Worm (Caenorhabditis elegans): ENCODE measurements around the gene R05A10.1.

The R05A10.1 gene

ce11 chrIV:14224912-14225311 is 42.7 kb downstream of the R05A10.1 start:
- TF ChIP-seq ttx-3 (tag; optimal IDR thresholded peaks at IDR 0.05) (no peak), nfya-1 (tag; optimal IDR thresholded peaks at IDR 0.05) (peak; percentile 4), C38D4.7 (GFP tag; optimal IDR thresholded peaks at IDR 0.05) (peak; percentile 1), dmd-4 (tag; optimal IDR thresholded peaks at IDR 0.05; ENCODE audit: borderline replicate concordance) (no peak), hlh-15 (tag; optimal IDR thresholded peaks at IDR 0.05) (peak; percentile 15), madf-2 (tag; optimal IDR thresholded peaks at IDR 0.05) (no peak), hlh-13 (GFP tag; optimal IDR thresholded peaks at IDR 0.05) (peak; percentile 2), syd-9 (tag; optimal IDR thresholded peaks at IDR 0.05) (peak; percentile 3), ceh-30 (tag; optimal IDR thresholded peaks at IDR 0.05) (no peak), K09A11.1 (tag; optimal IDR thresholded peaks at IDR 0.05; ENCODE audit: insufficient read depth) (peak; percentile 30), elt-2 (tag; optimal IDR thresholded peaks at IDR 0.05) (peak; percentile 0), pat-9 (tag; optimal IDR thresholded peaks at IDR 0.05) (no peak), zip-5 (tag; optimal IDR thresholded peaks at IDR 0.05) (no peak), pax-1 (tag; optimal IDR thresholded peaks at IDR 0.05) (no peak), fkh-10 (GFP tag; optimal IDR thresholded peaks at IDR 0.05) (no peak), che-1 (tag; optimal IDR thresholded peaks at IDR 0.05) (peak; percentile 17), hlh-30 (tag; optimal IDR thresholded peaks at IDR 0.05; ENCODE audit: insufficient read depth) (no peak), ceh-34 (tag; optimal IDR thresholded peaks at IDR 0.05) (no peak), tbx-2 (tag; optimal IDR thresholded peaks at IDR 0.05) (peak; percentile 23), nhr-232 (tag; optimal IDR thresholded peaks at IDR 0.05) (peak; percentile 11), ceh-45 (GFP tag; IDR thresholded peaks at IDR 0.05) (0 out of 2 replicates have a peak, but pooled peaks have one; percentile 21), C08G9.2 (tag; optimal IDR thresholded peaks at IDR 0.05) (no peak), gmeb-2 (tag; optimal IDR thresholded peaks at IDR 0.05) (peak; percentile 36)

- TF ChIP-seq ets-4 (tag; optimal IDR thresholded peaks at IDR 0.05) (no peak), gmeb-2 (tag; optimal IDR thresholded peaks at IDR 0.05) (no peak), nhr-232 (tag; optimal IDR thresholded peaks at IDR 0.05) (no peak), pqm-1 (tag; optimal IDR thresholded peaks at IDR 0.05) (no peak), ceh-30 (tag; optimal IDR thresholded peaks at IDR 0.05) (no peak), unc-42 (tag; optimal IDR thresholded peaks at IDR 0.05) (no peak), ceh-31 (tag; optimal IDR thresholded peaks at IDR 0.05) (no peak), hlh-30 (tag; optimal IDR thresholded peaks at IDR 0.05; ENCODE audit: insufficient read depth) (no peak), pha-4 (tag; optimal IDR thresholded peaks at IDR 0.05) (no peak), elt-2 (tag; optimal IDR thresholded peaks at IDR 0.05) (no peak), hlh-8 (tag; optimal IDR thresholded peaks at IDR 0.05) (no peak), syd-9 (tag; optimal IDR thresholded peaks at IDR 0.05) (no peak), fkh-10 (GFP tag; optimal IDR thresholded peaks at IDR 0.05) (no peak), C38D4.7 (GFP tag; optimal IDR thresholded peaks at IDR 0.05) (no peak), unc-3 (GFP tag; conservative IDR thresholded peaks at IDR 0.05) (no peak), unc-3 (tag; optimal IDR thresholded peaks at IDR 0.05) (no peak), npax-4 (tag; optimal IDR thresholded peaks at IDR 0.05) (no peak), K09A11.1 (tag; optimal IDR thresholded peaks at IDR 0.05; ENCODE audit: insufficient read depth) (no peak), sox-2 (GFP tag; IDR thresholded peaks at IDR 0.05) (no peak), eyg-1 (tag; optimal IDR thresholded peaks at IDR 0.05) (no peak)
Measured at ce11 chrIV:14227138-14227537, 45.0 kb downstream of the R05A10.1 start.

- no peak for TF ChIP-seq nhr-11 (tag; optimal IDR thresholded peaks at IDR 0.05)
- TF ChIP-seq hlh-6 (tag; optimal IDR thresholded peaks at IDR 0.05), result no peak
- TF ChIP-seq ceh-2 (tag; optimal IDR thresholded peaks at IDR 0.05), result no peak
- TF ChIP-seq lim-6 (tag; optimal IDR thresholded peaks at IDR 0.05), result no peak
- TF ChIP-seq F13H6.1 (tag; optimal IDR thresholded peaks at IDR 0.05), result no peak
- TF ChIP-seq sdc-2 (tag; optimal IDR thresholded peaks at IDR 0.05), result no peak
- TF ChIP-seq C38D4.7 (GFP tag; optimal IDR thresholded peaks at IDR 0.05), result no peak
- no peak for TF ChIP-seq zip-5 (tag; optimal IDR thresholded peaks at IDR 0.05)
- TF ChIP-seq elt-4 (tag; optimal IDR thresholded peaks at IDR 0.05), result no peak
- TF ChIP-seq nhr-232 (tag; optimal IDR thresholded peaks at IDR 0.05), result no peak
- TF ChIP-seq elt-2 (tag; optimal IDR thresholded peaks at IDR 0.05), result no peak
- TF ChIP-seq pag-3 (tag; optimal IDR thresholded peaks at IDR 0.05; ENCODE audit: borderline replicate concordance), result no peak
- no peak for TF ChIP-seq ceh-6 (GFP tag; optimal IDR thresholded peaks at IDR 0.05)
- no peak for TF ChIP-seq ceh-18 (tag; optimal IDR thresholded peaks at IDR 0.05)
Measured at ce11 chrIV:14228069-14228468, 45.9 kb downstream of the R05A10.1 start, which contains the start of gene F02H6.7. F02H6.7 (minus strand) TSS chrIV:14228169.
